Worm (Caenorhabditis elegans) whole organism, L1 larva: ENCODE results near the gene F35C11.6.

Experiments used
- ama-1 ChIP-seq: fragments of 150-350 bp; optimal IDR thresholded peaks from 2 replicates; lab custom pipeline; 2014
- nhr-28 ChIP-seq: fragments of 150-350 bp; optimal IDR thresholded peaks from 2 replicates; lab custom pipeline; 2014; ENCODE audit warnings: missing biosample characterization, missing genetic modification characterization
- nhr-76 ChIP-seq: sonication (generic microtip); optimal IDR thresholded peaks from 2 replicates; lab custom pipeline; 2017; ENCODE audit warnings: missing biosample characterization, missing genetic modification characterization
- skn-1 ChIP-seq: fragments of 150-350 bp; optimal IDR thresholded peaks from 2 replicates; lab custom pipeline; 2014; ENCODE audit warnings: missing biosample characterization, missing genetic modification characterization
- snpc-4 ChIP-seq: fragments of 150-350 bp; optimal IDR thresholded peaks from 2 replicates; lab custom pipeline; 2014; ENCODE audit warnings: missing biosample characterization, missing genetic modification characterization
- sox-4 ChIP-seq: sonication (generic microtip); optimal IDR thresholded peaks from 2 replicates; lab custom pipeline; 2016; ENCODE audit warnings: missing genetic modification characterization, missing compliant biosample characterization
- sup-37 ChIP-seq: fragments of 200-800 bp; sonication (Bioruptor generic); optimal IDR thresholded peaks from 2 replicates; lab custom pipeline; 2018; ENCODE audit warnings: mild to moderate bottlenecking, missing genetic modification characterization, missing compliant biosample characterization
- unc-130 ChIP-seq: fragments of 150-350 bp; optimal IDR thresholded peaks from 2 replicates; lab custom pipeline; 2017; ENCODE audit warnings: missing biosample characterization, missing genetic modification characterization, inconsistent platforms
- unc-62 ChIP-seq: fragments of 150-350 bp; optimal IDR thresholded peaks from 2 replicates; lab custom pipeline; 2014; ENCODE audit warnings: missing biosample characterization, missing genetic modification reagents, missing genetic modification characterization

DNA sequence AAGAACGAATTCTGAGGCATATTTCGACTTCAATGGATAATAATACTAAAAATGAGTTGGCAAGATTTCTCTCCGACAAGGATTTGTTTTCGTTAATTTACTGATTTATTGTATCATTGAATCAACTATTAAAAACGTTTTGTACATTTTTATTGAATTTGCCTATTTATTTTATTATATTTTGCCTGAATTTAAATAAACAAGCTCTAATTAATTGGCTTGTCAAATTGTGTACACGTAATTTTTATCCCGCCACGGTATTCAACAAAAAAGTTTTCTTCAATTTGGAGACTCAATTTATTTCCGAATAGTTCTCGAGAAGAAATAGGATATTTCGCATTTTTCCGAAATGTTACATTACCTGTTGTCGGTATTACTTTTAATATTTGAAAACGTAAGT is 26.4 kb downstream of the F35C11.6 start, which contains the start of gene M110.7:
- no peak for TF ChIP-seq snpc-4
- TF ChIP-seq sox-4 (tag; lab: Kevin White, UChicago), result no peak
- no peak for TF ChIP-seq sup-37 (GFP tag; lab: Kevin White, UChicago)
- no peak for TF ChIP-seq unc-62
- TF ChIP-seq skn-1 (tag; lab: Kevin White, UChicago), result no peak
- TF ChIP-seq nhr-76 (tag; lab: Kevin White, UChicago), result no peak
- no peak for TF ChIP-seq unc-130 (tag; lab: Kevin White, UChicago)
- TF ChIP-seq ama-1 (lab: Kevin White, UChicago), result no peak
- no peak for TF ChIP-seq nhr-28 (tag; lab: Kevin White, UChicago)
